Fruit fly (Drosophila melanogaster): ENCODE data around the gene Csl4.

- TF ChIP-seq pan (optimal IDR thresholded peaks at IDR 0.05) (no peak), psq (optimal IDR thresholded peaks at IDR 0.05) (no peak), usp (GFP tag; optimal IDR thresholded peaks at IDR 0.05) (no peak), CG8478 (optimal IDR thresholded peaks at IDR 0.05) (no peak), Dll (optimal IDR thresholded peaks at IDR 0.05) (no peak), EcR (GFP tag; optimal IDR thresholded peaks at IDR 0.05) (no peak)
These were observed 9.7 kb downstream of the Csl4 start, which contains the start of gene Gr32a for dm6 chr2L:11113714-11114113.
